Worm (Caenorhabditis elegans) whole organism, L2 larva: ENCODE measurements around the gene trpp-4.

ENCODE experiments used
- F13H6.1 ChIP-seq: sonication (generic microtip); optimal IDR thresholded peaks from 2 replicates; lab custom pipeline; 2016; ENCODE audit warnings: missing genetic modification characterization, missing compliant biosample characterization
- aly-2 ChIP-seq: fragments of 150-350 bp; optimal IDR thresholded peaks from 2 replicates; lab custom pipeline; 2014; ENCODE audit warnings: missing biosample characterization, missing genetic modification characterization
- ama-1 ChIP-seq: fragments of 150-350 bp; optimal IDR thresholded peaks from 2 replicates; lab custom pipeline; 2018; ENCODE audit warnings: inconsistent platforms
- ceh-82 ChIP-seq: fragments of 150-350 bp; optimal IDR thresholded peaks from 2 replicates; lab custom pipeline; 2014; ENCODE audit warnings: missing biosample characterization, missing genetic modification characterization
- crh-2 ChIP-seq: sonication (generic microtip); optimal IDR thresholded peaks from 2 replicates; lab custom pipeline; 2017; ENCODE audit warnings: missing biosample characterization, missing genetic modification characterization
- elt-3 ChIP-seq: sonication (generic microtip); optimal IDR thresholded peaks from 2 replicates; lab custom pipeline; 2017; ENCODE audit warnings: missing biosample characterization, missing genetic modification characterization
- nhr-11 ChIP-seq: fragments of 150-350 bp; optimal IDR thresholded peaks from 2 replicates; lab custom pipeline; 2014; ENCODE audit warnings: missing biosample characterization, missing genetic modification characterization
- nhr-25 ChIP-seq: fragments of 150-350 bp; sonication (generic microtip); optimal IDR thresholded peaks from 3 replicates; lab custom pipeline; 2014; ENCODE audit warnings: missing biosample characterization, missing genetic modification characterization
- nhr-77 ChIP-seq: fragments of 150-350 bp; optimal IDR thresholded peaks from 2 replicates; lab custom pipeline; 2014; ENCODE audit warnings: missing biosample characterization, missing genetic modification characterization
- snpc-4 ChIP-seq: fragments of 150-350 bp; optimal IDR thresholded peaks from 2 replicates; lab custom pipeline; 2014; ENCODE audit warnings: missing biosample characterization, missing genetic modification characterization
- unc-62 ChIP-seq: fragments of 150-350 bp; optimal IDR thresholded peaks from 2 replicates; lab custom pipeline; 2014; ENCODE audit warnings: missing biosample characterization, missing genetic modification reagents, missing genetic modification characterization
- zag-1 ChIP-seq: fragments of 150-350 bp; optimal IDR thresholded peaks from 2 replicates; lab custom pipeline; 2014; ENCODE audit warnings: missing biosample characterization, missing genetic modification characterization
- ztf-11 ChIP-seq: sonication (generic microtip); optimal IDR thresholded peaks from 2 replicates; lab custom pipeline; 2017; ENCODE audit warnings: missing biosample characterization, missing genetic modification characterization

ce11 chrV:9352947-9353346 lies 47.2 kb upstream of the trpp-4 start, which contains the start of gene srx-46:
- no peak for TF ChIP-seq unc-62 (GFP tag; lab: Kevin White, UChicago)
- no peak for TF ChIP-seq crh-2 (tag; lab: Kevin White, UChicago)
- no peak for TF ChIP-seq ceh-82 (tag; lab: Kevin White, UChicago)
- no peak for TF ChIP-seq elt-3 (tag; lab: Kevin White, UChicago)
- TF ChIP-seq nhr-77: no peak
- TF ChIP-seq snpc-4 (tag; lab: Kevin White, UChicago): no peak
- TF ChIP-seq nhr-25 (tag; lab: Kevin White, UChicago): no peak
- TF ChIP-seq ztf-11 (tag; lab: Kevin White, UChicago): no peak
- TF ChIP-seq zag-1 (tag; lab: Kevin White, UChicago): no peak
- no peak for TF ChIP-seq aly-2
- no peak for TF ChIP-seq ama-1 (lab: Kevin White, UChicago)
- TF ChIP-seq F13H6.1: no peak
- no peak for TF ChIP-seq nhr-11 (tag; lab: Kevin White, UChicago)
